Worm (Caenorhabditis elegans) whole organism, L4 larva: Measurements from ENCODE around the gene K11E4.6.

Source experiments
- R02D3.7 ChIP-seq: fragments of 150-350 bp; sonication (generic microtip); optimal IDR thresholded peaks from 3 replicates; lab custom pipeline; 2014; ENCODE audit warnings: missing biosample characterization, missing genetic modification characterization
- aly-2 ChIP-seq: sonication (generic microtip); optimal IDR thresholded peaks from 2 replicates; lab custom pipeline; 2018; ENCODE audit warnings: missing biosample characterization, missing genetic modification characterization
- ces-1 ChIP-seq: fragments of 150-350 bp; sonication (generic microtip); optimal IDR thresholded peaks from 4 replicates; lab custom pipeline; 2014; ENCODE audit warnings: missing biosample characterization, missing genetic modification reagents, missing genetic modification characterization
- lim-7 ChIP-seq: fragments of 200-800 bp; sonication (Bioruptor generic); IDR thresholded peaks from 2 replicates; pipeline ENCODE4 v1.3.6; 2022; ENCODE audit warnings: missing genetic modification characterization, missing compliant biosample characterization
- lin-1 ChIP-seq: fragments of 200-800 bp; sonication (Bioruptor generic); IDR thresholded peaks from 2 replicates; pipeline ENCODE4 v1.3.6; 2022; ENCODE audit warnings: missing genetic modification reagents, missing genetic modification characterization, missing compliant biosample characterization
- lin-29 ChIP-seq: fragments of 200-800 bp; sonication (Bioruptor generic); IDR thresholded peaks from 2 replicates; pipeline ENCODE4 v1.3.6; 2022; ENCODE audit warnings: missing genetic modification reagents, missing genetic modification characterization, missing compliant biosample characterization
- madf-9 ChIP-seq: fragments of 200-800 bp; sonication (Bioruptor generic); conservative IDR thresholded peaks from 2 replicates; pipeline ENCODE4 v1.3.6; 2022; ENCODE audit warnings: missing genetic modification reagents, missing genetic modification characterization, missing compliant biosample characterization
- mxl-2 ChIP-seq: fragments of 200-800 bp; sonication (Bioruptor generic); conservative IDR thresholded peaks from 2 replicates; pipeline ENCODE4 v1.3.6; 2022; ENCODE audit warnings: missing genetic modification reagents, missing genetic modification characterization, missing compliant biosample characterization
- nhr-102 ChIP-seq: sonication (generic microtip); optimal IDR thresholded peaks from 2 replicates; lab custom pipeline; 2016; ENCODE audit warnings: mild to moderate bottlenecking, missing genetic modification characterization, moderate library complexity, missing compliant biosample characterization
- nhr-237 ChIP-seq: sonication (generic microtip); optimal IDR thresholded peaks from 2 replicates; lab custom pipeline; 2017; ENCODE audit warnings: missing biosample characterization, missing genetic modification characterization
- nhr-41 ChIP-seq: fragments of 200-800 bp; sonication (Bioruptor generic); IDR thresholded peaks from 2 replicates; pipeline ENCODE4 v1.3.6; 2022; ENCODE audit warnings: missing genetic modification reagents, missing genetic modification characterization, missing compliant biosample characterization
- skn-1 ChIP-seq: fragments of 150-350 bp; optimal IDR thresholded peaks from 2 replicates; lab custom pipeline; 2014; ENCODE audit warnings: missing biosample characterization, missing genetic modification characterization
- spr-1 ChIP-seq: sonication (generic microtip); optimal IDR thresholded peaks from 2 replicates; lab custom pipeline; 2016; ENCODE audit warnings: mild to moderate bottlenecking, missing genetic modification characterization, missing compliant biosample characterization

DNA sequence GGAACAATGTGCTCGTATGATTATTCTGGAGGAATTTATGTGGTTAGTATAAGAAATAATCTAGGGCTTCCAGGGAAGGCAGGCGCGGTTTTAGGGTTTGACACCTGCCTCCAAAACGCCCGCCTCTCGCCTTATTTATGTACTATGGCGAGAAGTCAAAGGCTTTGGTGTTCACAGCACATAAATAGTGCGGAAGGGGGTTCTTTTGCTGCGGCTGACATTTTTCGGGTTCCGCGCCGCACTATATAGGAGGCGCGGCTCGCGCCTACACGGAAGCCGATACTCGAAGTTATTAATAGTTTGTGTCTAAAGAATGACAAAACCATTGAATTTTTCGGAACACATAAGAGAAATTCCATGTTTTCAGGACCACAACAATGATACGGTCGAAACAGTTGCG is 34.1 kb upstream of the K11E4.6 start:
- TF ChIP-seq spr-1 (tag; lab: Kevin White, UChicago) (no peak), aly-2 (tag; lab: Kevin White, UChicago) (no peak), nhr-237 (tag; lab: Kevin White, UChicago) (no peak), nhr-41 (no peak), madf-9 (GFP tag; lab: Robert Waterston, UW) (no peak), skn-1 (no peak), R02D3.7 (tag; lab: Kevin White, UChicago) (no peak), lin-29 (GFP tag; lab: Robert Waterston, UW) (no peak), ces-1 (GFP tag; lab: Kevin White, UChicago) (no peak), nhr-102 (tag; lab: Kevin White, UChicago) (no peak), lin-1 (GFP tag; lab: Robert Waterston, UW) (no peak), lim-7 (GFP tag; lab: Robert Waterston, UW) (no peak), mxl-2 (GFP tag; lab: Robert Waterston, UW) (no peak)
